Worm (Caenorhabditis elegans): ENCODE data around the gene set-6.
"Not testable (repeated sequence)": the region's sequence is repeated elsewhere in the genome, so short reads cannot be mapped to it uniquely, and the experiment has no call there.

The set-6 gene

DNA sequence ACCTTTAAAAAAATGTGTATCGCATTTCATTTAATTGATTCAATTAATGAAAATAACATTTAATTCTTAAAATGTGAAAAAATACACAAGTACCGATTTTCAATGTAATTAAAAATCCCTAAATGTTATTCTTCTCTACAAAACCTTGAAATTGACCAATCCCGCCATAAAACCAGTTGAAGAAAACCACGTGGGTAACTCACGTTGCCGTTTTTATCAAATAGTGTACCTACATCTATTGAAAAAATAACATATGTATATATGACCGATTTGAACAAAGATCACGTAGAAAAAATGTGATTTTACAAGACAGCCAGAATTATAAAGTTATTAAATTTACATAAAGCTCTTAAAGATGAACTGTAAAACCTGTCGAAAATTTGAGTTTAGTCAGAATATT lies 9.3 kb downstream of the set-6 start:
- TF ChIP-seq egl-5 (tag; optimal IDR thresholded peaks at IDR 0.05) (no peak), nhr-23 (tag; optimal IDR thresholded peaks at IDR 0.05) (peak; percentile 3)

DNA sequence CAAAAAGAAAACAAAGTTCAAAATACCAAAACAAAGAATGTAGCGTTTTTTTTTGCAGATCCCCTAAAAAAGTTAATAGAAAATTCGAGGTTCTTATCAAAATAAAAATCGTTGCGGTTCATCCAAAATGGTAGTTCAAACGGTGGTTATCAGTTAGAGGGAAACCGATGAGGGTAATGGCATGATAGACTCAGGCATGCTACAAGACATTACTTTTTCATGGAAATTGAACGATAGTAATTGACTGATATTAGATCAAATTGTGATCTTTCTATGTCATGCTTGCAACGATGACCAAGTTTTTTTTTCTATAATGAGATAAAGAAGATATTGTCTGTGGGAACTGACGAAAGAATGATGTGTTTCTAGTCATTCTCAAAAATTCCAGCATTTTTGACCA lies 9.9 kb downstream of the set-6 start:
- peak in 1 of 3 experiments; percentile 19 for TF ChIP-seq elt-3 (tag; optimal IDR thresholded peaks at IDR 0.05)
- no peak for TF ChIP-seq ceh-82 (tag; optimal IDR thresholded peaks at IDR 0.05)
- peak; percentile 10 for TF ChIP-seq nhr-43 (tag; optimal IDR thresholded peaks at IDR 0.05; ENCODE audit: poor library complexity, severe bottlenecking)
- peak; percentile 40 for TF ChIP-seq fos-1 (tag; optimal IDR thresholded peaks at IDR 0.05)
- no peak for TF ChIP-seq skn-1 (tag; optimal IDR thresholded peaks at IDR 0.05)
- peak; percentile 93 for TF ChIP-seq pqm-1 (tag; optimal IDR thresholded peaks at IDR 0.05)
- TF ChIP-seq jun-1 (tag; optimal IDR thresholded peaks at IDR 0.05): no peak
- peak; percentile 83 for TF ChIP-seq elt-2 (tag; optimal IDR thresholded peaks at IDR 0.05)
- no peak for TF ChIP-seq nhr-237 (tag; optimal IDR thresholded peaks at IDR 0.05)
- peak; percentile 0 for TF ChIP-seq nfya-1 (tag; optimal IDR thresholded peaks at IDR 0.05; ENCODE audit: insufficient read depth)

DNA sequence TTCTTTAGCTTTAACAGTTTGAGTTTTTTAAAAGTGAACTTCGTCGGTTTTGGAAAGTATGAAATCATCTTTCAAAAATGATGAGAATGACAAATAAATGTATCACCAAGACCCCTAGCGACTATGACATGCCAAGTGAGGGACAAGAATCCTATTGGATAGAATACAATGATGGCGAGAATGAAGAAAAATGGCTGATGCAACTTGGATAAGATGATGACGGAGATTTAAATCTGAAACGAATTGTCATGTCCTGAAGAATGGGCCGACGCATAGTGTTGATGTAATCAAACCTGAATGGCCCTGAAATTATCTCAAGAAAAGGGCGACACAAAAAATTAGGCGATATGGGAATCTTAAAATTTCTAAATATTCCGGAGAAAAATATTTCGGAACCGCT lies 10.8 kb downstream of the set-6 start:
- peak; percentile 47 for TF ChIP-seq nhr-25 (tag; optimal IDR thresholded peaks at IDR 0.05)
- TF ChIP-seq nhr-23 (tag; optimal IDR thresholded peaks at IDR 0.05): peak; percentile 27
- TF ChIP-seq elt-1 (tag; optimal IDR thresholded peaks at IDR 0.05): peak; percentile 74
- no peak for TF ChIP-seq unc-39 (tag; optimal IDR thresholded peaks at IDR 0.05)

DNA sequence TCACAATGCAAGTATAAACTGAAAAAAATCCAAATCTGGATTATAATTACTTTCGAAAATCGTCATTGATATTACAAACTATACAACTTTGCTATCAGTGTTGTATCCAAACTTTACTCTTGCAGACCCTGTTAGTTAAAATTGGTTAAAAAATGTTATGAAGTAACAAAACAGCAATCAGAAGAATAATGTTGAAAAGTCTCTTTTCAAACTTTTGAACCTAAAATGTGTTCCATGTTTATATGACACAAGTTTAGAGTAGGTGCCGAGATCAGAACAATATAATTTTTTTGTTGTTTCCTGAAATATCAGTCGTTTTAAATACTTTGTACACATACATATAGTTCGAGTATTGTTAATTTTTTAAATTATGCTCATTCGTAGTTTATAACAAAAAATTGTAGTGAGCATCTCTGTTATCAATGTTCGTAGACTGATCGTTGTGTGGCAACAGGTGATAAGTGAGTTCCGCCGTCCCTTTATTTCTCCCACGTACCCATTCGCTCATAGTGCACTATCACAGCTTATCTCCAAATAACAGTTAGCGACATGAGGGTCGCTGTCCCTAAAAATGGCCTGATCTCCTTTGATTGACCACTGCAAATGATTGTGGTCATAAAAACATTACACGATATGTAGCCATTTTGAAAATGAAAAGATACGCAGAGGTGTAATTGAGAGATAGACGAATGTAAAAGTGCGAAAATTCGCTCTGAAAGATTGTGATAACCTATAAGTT lies 12.3 kb downstream of the set-6 start:
- TF ChIP-seq aly-2 (tag; optimal IDR thresholded peaks at IDR 0.05) (no peak), elt-2 (tag; optimal IDR thresholded peaks at IDR 0.05) (peak; percentile 94), nhr-28 (tag; optimal IDR thresholded peaks at IDR 0.05) (no peak), fkh-2 (tag; optimal IDR thresholded peaks at IDR 0.05) (no peak), ceh-16 (tag; optimal IDR thresholded peaks at IDR 0.05) (no peak), fkh-10 (GFP tag; optimal IDR thresholded peaks at IDR 0.05) (no peak), tbx-2 (tag; optimal IDR thresholded peaks at IDR 0.05) (no peak), elt-3 (tag; optimal IDR thresholded peaks at IDR 0.05) (peak in 2 of 3 experiments; percentile 22 to 68), pqm-1 (tag; optimal IDR thresholded peaks at IDR 0.05) (peak; percentile 54), ama-1 (optimal IDR thresholded peaks at IDR 0.05) (no peak), nhr-237 (tag; optimal IDR thresholded peaks at IDR 0.05) (no peak), ztf-11 (tag; optimal IDR thresholded peaks at IDR 0.05) (no peak), ceh-28 (tag; optimal IDR thresholded peaks at IDR 0.05) (no peak), nhr-11 (tag; optimal IDR thresholded peaks at IDR 0.05) (no peak), R02D3.7 (tag; optimal IDR thresholded peaks at IDR 0.05) (no peak), lsy-12 (tag; optimal IDR thresholded peaks at IDR 0.05) (no peak), unc-39 (tag; optimal IDR thresholded peaks at IDR 0.05) (no peak), jun-1 (tag; optimal IDR thresholded peaks at IDR 0.05) (peak; percentile 33), ztf-4 (tag; optimal IDR thresholded peaks at IDR 0.05) (no peak), egl-5 (tag; optimal IDR thresholded peaks at IDR 0.05) (no peak), zag-1 (tag; optimal IDR thresholded peaks at IDR 0.05) (no peak)

DNA sequence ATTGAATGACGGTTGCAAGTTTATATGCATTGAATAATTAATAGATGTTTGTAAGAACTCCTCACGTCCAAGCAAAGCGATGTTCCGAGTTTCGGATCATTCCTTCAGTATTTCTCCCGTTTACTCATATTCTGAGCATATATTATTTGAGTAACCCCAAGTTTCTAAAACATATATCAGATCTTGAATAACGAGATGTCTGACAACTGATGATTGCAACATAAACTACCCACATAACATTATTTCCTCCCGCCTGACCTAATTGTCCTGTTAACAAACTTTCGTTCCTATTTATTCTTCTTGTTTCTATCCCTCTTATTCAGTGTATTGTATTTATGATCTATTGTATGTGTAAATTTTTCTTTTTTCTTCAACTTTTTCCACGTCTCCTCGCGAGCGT lies 13.4 kb downstream of the set-6 start, which contains the start of gene C49F5.13:
Gene C49F5.13 (plus strand): TSS at position 301 of the 400 bp plus-strand sequence.
- TF ChIP-seq egl-27 (tag; optimal IDR thresholded peaks at IDR 0.05); sea-2 (GFP tag; optimal IDR thresholded peaks at IDR 0.05); pqm-1 (tag; optimal IDR thresholded peaks at IDR 0.05): not testable (repeated sequence)

DNA sequence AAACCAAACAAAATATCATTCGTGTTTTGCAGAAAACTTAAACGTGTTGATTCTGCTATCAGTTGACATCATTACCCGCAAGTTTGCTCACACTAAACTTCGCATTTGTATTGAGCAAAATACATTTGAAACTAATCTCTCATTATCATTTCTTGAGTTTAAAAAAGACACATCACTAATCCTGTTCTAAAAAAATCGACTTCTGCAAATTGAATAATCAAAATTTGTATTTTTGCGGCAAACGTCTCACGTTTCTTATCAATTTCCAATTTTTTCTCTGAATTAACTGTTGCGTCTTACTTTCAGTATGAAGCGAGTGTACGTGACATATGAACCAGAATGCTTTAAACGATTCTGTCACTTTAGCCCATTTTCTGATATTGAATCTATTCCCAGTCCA lies 14.6 kb downstream of the set-6 start, which contains the start of gene C49F5.8:
Gene C49F5.8 (plus strand): TSS at position 301 of the 400 bp plus-strand sequence.
- TF ChIP-seq lsy-12 (tag; optimal IDR thresholded peaks at IDR 0.05) (no peak), nhr-67 (tag; optimal IDR thresholded peaks at IDR 0.05) (no peak)
